Worm (Caenorhabditis elegans) whole organism, early embryonic: ENCODE measurements around the gene Y53C12A.3.

ENCODE experiments used
- aly-1 ChIP-seq: sonication (generic microtip); optimal IDR thresholded peaks from 2 replicates; lab custom pipeline; 2016; ENCODE audit warnings: missing genetic modification characterization, missing compliant biosample characterization
- ama-1 ChIP-seq: fragments of 150-350 bp; optimal IDR thresholded peaks from 2 replicates; lab custom pipeline; 2014
- ceh-13 ChIP-seq: fragments of 200-800 bp; sonication (Bioruptor generic); optimal IDR thresholded peaks from 2 replicates; lab custom pipeline; 2018; ENCODE audit warnings: mild to moderate bottlenecking, missing genetic modification characterization, missing compliant biosample characterization
- ets-7 ChIP-seq: sonication (generic microtip); optimal IDR thresholded peaks from 2 replicates; lab custom pipeline; 2016; ENCODE audit warnings: missing genotype, missing genetic modification characterization, missing compliant biosample characterization
- flt-1 ChIP-seq: fragments of 200-800 bp; sonication (Bioruptor generic); IDR thresholded peaks from 2 replicates; pipeline ENCODE4 v1.3.6; 2022; ENCODE audit warnings: missing genetic modification characterization, missing compliant biosample characterization
- hmbx-1 ChIP-seq: sonication (generic microtip); optimal IDR thresholded peaks from 2 replicates; lab custom pipeline; 2016; ENCODE audit warnings: mild to moderate bottlenecking, missing genetic modification characterization, missing compliant biosample characterization
- hmg-4 ChIP-seq: fragments of 200-800 bp; sonication (Bioruptor generic); optimal IDR thresholded peaks from 2 replicates; lab custom pipeline; 2018; ENCODE audit warnings: mild to moderate bottlenecking, missing genetic modification characterization, missing compliant biosample characterization
- pes-1 ChIP-seq: fragments of 200-800 bp; sonication (Bioruptor generic); IDR thresholded peaks from 2 replicates; pipeline ENCODE4 v1.3.6; 2022; ENCODE audit warnings: missing genetic modification reagents, missing genetic modification characterization, missing compliant biosample characterization
- tbx-11 ChIP-seq: fragments of 200-800 bp; sonication (Bioruptor generic); IDR thresholded peaks from 2 replicates; pipeline ENCODE4 v1.3.6; 2022; ENCODE audit warnings: missing genetic modification characterization, missing compliant biosample characterization

ce11 chrII:9667382-9667781 lies 38.7 kb downstream of the Y53C12A.3 start, which contains the start of gene ZK1320.11:
- no peak for TF ChIP-seq hmg-4 (GFP tag; lab: Kevin White, UChicago)
- no peak for TF ChIP-seq ama-1
- TF ChIP-seq aly-1 (tag; lab: Kevin White, UChicago) = no peak
- no peak for TF ChIP-seq tbx-11 (GFP tag; lab: Robert Waterston, UW)
- TF ChIP-seq pes-1 (GFP tag; lab: Robert Waterston, UW) = no peak
- no peak for TF ChIP-seq ets-7 (tag; lab: Kevin White, UChicago)
- TF ChIP-seq flt-1 (GFP tag; lab: Robert Waterston, UW) = no peak
- no peak for TF ChIP-seq hmbx-1 (tag; lab: Kevin White, UChicago)
- TF ChIP-seq ceh-13 (GFP tag; lab: Kevin White, UChicago) = no peak
